Fruit fly (Drosophila melanogaster): ENCODE results near the gene sqd.

The sqd gene

DNA sequence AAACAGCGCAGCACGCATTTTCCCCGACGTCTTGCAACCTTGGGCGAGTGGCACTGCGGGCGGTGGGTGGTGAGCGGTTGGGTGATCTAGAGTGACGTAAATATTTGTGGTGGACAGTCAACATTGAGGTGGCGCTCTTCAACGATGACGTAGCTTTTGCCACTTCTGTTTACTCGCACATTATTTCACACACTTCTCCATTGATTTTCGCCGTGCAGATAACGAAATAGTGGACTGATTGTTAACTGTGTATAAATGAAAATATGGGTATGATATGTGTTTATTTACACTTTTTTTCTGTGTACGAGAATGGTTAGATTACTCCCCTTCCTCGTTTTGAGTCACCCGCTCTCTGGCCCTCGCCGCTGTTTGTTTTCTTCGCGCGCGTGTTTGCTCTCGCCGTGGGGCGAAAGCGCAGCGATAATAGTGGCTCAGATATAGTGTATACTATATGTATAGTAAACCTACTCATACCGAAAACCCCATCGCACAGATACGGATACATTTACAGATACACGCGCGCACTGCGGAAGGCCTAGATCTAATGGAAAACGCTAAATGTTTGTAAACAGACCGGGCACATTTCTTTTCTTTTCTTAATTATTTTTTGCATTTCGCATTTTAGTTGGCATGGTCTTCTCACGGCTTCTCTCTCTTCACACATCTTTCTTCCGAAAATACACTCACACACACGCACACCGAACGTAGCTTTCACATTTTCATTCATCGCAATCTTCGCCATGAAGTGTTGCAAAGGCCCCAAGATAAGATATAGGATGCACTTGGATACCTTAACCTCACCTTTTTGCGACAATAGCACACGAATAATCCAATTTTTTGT lies 40.5 kb upstream of the sqd start, which contains the start of gene omd (continued):
- TF ChIP-seq CG18619 (GFP tag; optimal IDR thresholded peaks at IDR 0.05), result peak; percentile 46
- no peak for TF ChIP-seq Rx (GFP tag; IDR thresholded peaks at IDR 0.05)
- no peak for TF ChIP-seq D19B (GFP tag; optimal IDR thresholded peaks at IDR 0.05)
- no peak for TF ChIP-seq gro (GFP tag; optimal IDR thresholded peaks at IDR 0.05)
- TF ChIP-seq Camta (GFP tag; optimal IDR thresholded peaks at IDR 0.05), result peak; percentile 68
- TF ChIP-seq Dfd (GFP tag; optimal IDR thresholded peaks at IDR 0.05), result no peak
- peak; percentile 51 for TF ChIP-seq pnt (GFP tag; optimal IDR thresholded peaks at IDR 0.05)
- no peak for TF ChIP-seq Spps (tag; optimal IDR thresholded peaks at IDR 0.05)
- peak; percentile 75; the same call in 1 of the 3 replicates for TF ChIP-seq otp (GFP tag; IDR thresholded peaks at IDR 0.05)
- no peak for TF ChIP-seq CG8765 (GFP tag; IDR thresholded peaks at IDR 0.05)
- TF ChIP-seq salm (tag; optimal IDR thresholded peaks at IDR 0.05), result peak; percentile 48
- peak in 1 of 2 experiments; percentile 69 for TF ChIP-seq Hr51 (GFP tag; optimal IDR thresholded peaks at IDR 0.05)
- peak; percentile 55 for TF ChIP-seq CG10274 (GFP tag; optimal IDR thresholded peaks at IDR 0.05)
- TF ChIP-seq CG15073 (GFP tag; optimal IDR thresholded peaks at IDR 0.05), result no peak
- peak in 1 of 2 experiments; percentile 59 for TF ChIP-seq bsh (GFP tag; optimal IDR thresholded peaks at IDR 0.05)
- peak; percentile 48; the same call in 1 of the 3 replicates for TF ChIP-seq CG34422 (GFP tag; IDR thresholded peaks at IDR 0.05)
- peak; percentile 62 for TF ChIP-seq CG4360 (GFP tag; IDR thresholded peaks at IDR 0.05)
- peak; percentile 8 for TF ChIP-seq CG12155 (GFP tag; optimal IDR thresholded peaks at IDR 0.05)
- peak; percentile 70 for TF ChIP-seq Sox100B (GFP tag; optimal IDR thresholded peaks at IDR 0.05)
- peak; percentile 41 for TF ChIP-seq CG3163 (GFP tag; optimal IDR thresholded peaks at IDR 0.05)
- peak; percentile 65 for TF ChIP-seq CG33557 (GFP tag; optimal IDR thresholded peaks at IDR 0.05)
- peak; percentile 5 for TF ChIP-seq CG10654 (GFP tag; optimal IDR thresholded peaks at IDR 0.05)
- no peak for TF ChIP-seq bbx (GFP tag; IDR thresholded peaks at IDR 0.05; ENCODE audit: partially characterized antibody)
- TF ChIP-seq Doc2 (GFP tag; IDR thresholded peaks at IDR 0.05), result no peak
- peak; percentile 45 for TF ChIP-seq Atf-2 (GFP tag; optimal IDR thresholded peaks at IDR 0.05)
- peak; percentile 31 for TF ChIP-seq Max (GFP tag; optimal IDR thresholded peaks at IDR 0.05)
- peak; percentile 47; the same call in 1 of the 2 replicates for TF ChIP-seq gsb (GFP tag; IDR thresholded peaks at IDR 0.05)
- TF ChIP-seq NK7.1 (GFP tag; optimal IDR thresholded peaks at IDR 0.05), result peak; percentile 53
- TF ChIP-seq fu2 (GFP tag; optimal IDR thresholded peaks at IDR 0.05), result no peak
- TF ChIP-seq seq (GFP tag; IDR thresholded peaks at IDR 0.05), result peak; percentile 51
- TF ChIP-seq CG6854 (GFP tag; optimal IDR thresholded peaks at IDR 0.05), result peak; percentile 72
- no peak for TF ChIP-seq Neu2 (GFP tag; optimal IDR thresholded peaks at IDR 0.05; ENCODE audit: borderline replicate concordance)
- peak; percentile 64 for TF ChIP-seq ash1 (GFP tag; optimal IDR thresholded peaks at IDR 0.05)
- TF ChIP-seq MBD-R2 (GFP tag; IDR thresholded peaks at IDR 0.05), result peak; percentile 37; the same call in 1 of the 2 replicates
- TF ChIP-seq tx (GFP tag; optimal IDR thresholded peaks at IDR 0.05), result peak; percentile 40
- TF ChIP-seq kah (GFP tag; optimal IDR thresholded peaks at IDR 0.05), result no peak
- TF ChIP-seq sim (GFP tag; IDR thresholded peaks at IDR 0.05), result no peak
- TF ChIP-seq Antp (GFP tag; optimal IDR thresholded peaks at IDR 0.05), result peak; percentile 26
- TF ChIP-seq HmgZ (tag; optimal IDR thresholded peaks at IDR 0.05), result peak; percentile 71
- TF ChIP-seq pita (GFP tag; optimal IDR thresholded peaks at IDR 0.05), result no peak
- no peak for TF ChIP-seq Vsx1 (GFP tag; optimal IDR thresholded peaks at IDR 0.05)
- TF ChIP-seq oc (tag; optimal IDR thresholded peaks at IDR 0.05), result no peak
- peak; percentile 16 for TF ChIP-seq Sry-δ (GFP tag; optimal IDR thresholded peaks at IDR 0.05)
- TF ChIP-seq CG4854 (GFP tag; optimal IDR thresholded peaks at IDR 0.05), result peak; percentile 38
- TF ChIP-seq HHEX (GFP tag; optimal IDR thresholded peaks at IDR 0.05), result peak; percentile 66
- TF ChIP-seq HLH54F (GFP tag; optimal IDR thresholded peaks at IDR 0.05), result peak; percentile 41
- peak; percentile 94 for TF ChIP-seq sens (GFP tag)
- no peak for TF ChIP-seq unc-4 (GFP tag; IDR thresholded peaks at IDR 0.05; ENCODE audit: partially characterized antibody)
- peak; percentile 16 for TF ChIP-seq CG8281 (tag; optimal IDR thresholded peaks at IDR 0.05)
